Fruit fly (Drosophila melanogaster) whole organism, embryonic: ENCODE measurements around the gene Ada1-1.

ENCODE experiments used
- Abd-B ChIP-seq: fragments of 200-800 bp; sonication (Bioruptor generic); optimal IDR thresholded peaks from 2 replicates; lab custom pipeline; 2018; ENCODE audit warnings: missing biosample characterization, mild to moderate bottlenecking, missing genetic modification characterization, moderate library complexity
- B-H2 ChIP-seq: fragments of 200-800 bp; sonication (Bioruptor generic); optimal IDR thresholded peaks from 2 replicates; lab custom pipeline; 2018; ENCODE audit warnings: missing biosample characterization, mild to moderate bottlenecking, missing genetic modification characterization
- Blimp-1 ChIP-seq: fragments of 200-800 bp; sonication (Bioruptor generic); optimal IDR thresholded peaks from 3 replicates; lab custom pipeline; 2018; ENCODE audit warnings: missing biosample characterization, missing genetic modification characterization, mild to moderate bottlenecking, moderate library complexity, missing genetic modification reagents
- CG10543 ChIP-seq: fragments of 200-800 bp; sonication (Bioruptor generic); optimal IDR thresholded peaks from 3 replicates; lab custom pipeline; 2017; ENCODE audit warnings: missing biosample characterization, mild to moderate bottlenecking, missing genetic modification characterization, moderate library complexity
- CG10979 ChIP-seq: fragments of 200-800 bp; sonication (Bioruptor generic); optimal IDR thresholded peaks from 2 replicates; lab custom pipeline; 2018; ENCODE audit warnings: missing biosample characterization, mild to moderate bottlenecking, missing genetic modification characterization, moderate library complexity
- CG15269 ChIP-seq: fragments of 200-800 bp; sonication (Bioruptor generic); optimal IDR thresholded peaks from 2 replicates; lab custom pipeline; 2018; ENCODE audit warnings: missing biosample characterization, mild to moderate bottlenecking, missing genetic modification characterization, moderate library complexity
- CG17385 ChIP-seq: fragments of 200-800 bp; sonication (Bioruptor generic); optimal IDR thresholded peaks from 3 replicates; lab custom pipeline; 2018; ENCODE audit warnings: missing biosample characterization, mild to moderate bottlenecking, missing genetic modification characterization
- CG1832 ChIP-seq: fragments of 200-800 bp; sonication (Bioruptor generic); optimal IDR thresholded peaks from 2 replicates; lab custom pipeline; 2017; ENCODE audit warnings: missing biosample characterization, mild to moderate bottlenecking, missing genetic modification characterization, inconsistent platforms
- CG18599 ChIP-seq: fragments of 200-800 bp; sonication (Bioruptor generic); optimal IDR thresholded peaks from 3 replicates; lab custom pipeline; 2017; ENCODE audit warnings: missing biosample characterization, missing genetic modification characterization, mild to moderate bottlenecking, moderate library complexity, missing genetic modification reagents
- CG33213 ChIP-seq: fragments of 200-800 bp; sonication (Bioruptor generic); optimal IDR thresholded peaks from 3 replicates; lab custom pipeline; 2016; ENCODE audit warnings: missing biosample characterization, missing genetic modification characterization
- CG34376 ChIP-seq: fragments of 200-800 bp; sonication (Bioruptor generic); optimal IDR thresholded peaks from 2 replicates; lab custom pipeline; 2018; ENCODE audit warnings: missing biosample characterization, mild to moderate bottlenecking, missing genetic modification characterization
- CG4328 ChIP-seq: fragments of 200-800 bp; sonication (Bioruptor generic); optimal IDR thresholded peaks from 3 replicates; lab custom pipeline; 2017; ENCODE audit warnings: missing biosample characterization, missing genetic modification reagents, missing genetic modification characterization
- CG4854 ChIP-seq: fragments of 200-800 bp; sonication (Bioruptor generic); optimal IDR thresholded peaks from 2 replicates; lab custom pipeline; 2016; ENCODE audit warnings: missing biosample characterization, missing genetic modification characterization, inconsistent platforms
- CG5180 ChIP-seq: fragments of 200-800 bp; sonication (Bioruptor generic); optimal IDR thresholded peaks from 3 replicates; lab custom pipeline; 2017; ENCODE audit warnings: missing biosample characterization, missing genetic modification characterization, mild to moderate bottlenecking, moderate library complexity, missing genetic modification reagents
- CG6683 ChIP-seq: fragments of 200-800 bp; sonication (Bioruptor generic); optimal IDR thresholded peaks from 2 replicates; lab custom pipeline; 2017; ENCODE audit warnings: missing biosample characterization, mild to moderate bottlenecking, missing genetic modification characterization, missing genetic modification reagents
- CG7357 ChIP-seq: fragments of 200-800 bp; sonication (Bioruptor generic); IDR thresholded peaks from 3 replicates; pipeline ENCODE4 v1.3.6; 2022; ENCODE audit warnings: missing biosample characterization, missing genetic modification characterization
- CG8290 ChIP-seq, 3 experiments: fragments of 200-800 bp; sonication (Bioruptor generic); optimal IDR thresholded peaks; 2 replicates each; lab custom pipeline; 2016 to 2019; ENCODE audit warnings: missing biosample characterization in 3 of 3, missing genetic modification characterization in 3 of 3, mild to moderate bottlenecking in 2 of 3, moderate library complexity in 1 of 3
- CG8359 ChIP-seq: fragments of 200-800 bp; sonication (Bioruptor generic); optimal IDR thresholded peaks from 2 replicates; lab custom pipeline; 2017; ENCODE audit warnings: missing biosample characterization, mild to moderate bottlenecking, missing genetic modification characterization, borderline replicate concordance
- CG9876 ChIP-seq: fragments of 200-800 bp; sonication (Bioruptor generic); optimal IDR thresholded peaks from 2 replicates; lab custom pipeline; 2016; ENCODE audit warnings: missing biosample characterization, missing genetic modification characterization
- CrebB ChIP-seq: fragments of 200-800 bp; sonication (Bioruptor generic); optimal IDR thresholded peaks from 3 replicates; lab custom pipeline; 2018; ENCODE audit warnings: missing biosample characterization, mild to moderate bottlenecking, missing genetic modification characterization
- Doc2 ChIP-seq: fragments of 200-800 bp; sonication (Bioruptor generic); IDR thresholded peaks from 2 replicates; pipeline ENCODE4 v1.3.6; 2022; ENCODE audit warnings: missing biosample characterization, missing genetic modification characterization
- Dp ChIP-seq: fragments of 200-800 bp; sonication (Bioruptor generic); optimal IDR thresholded peaks from 2 replicates; lab custom pipeline; 2018; ENCODE audit warnings: missing biosample characterization, mild to moderate bottlenecking, missing genetic modification characterization, moderate library complexity
- Fer1 ChIP-seq: fragments of 200-800 bp; sonication (Bioruptor generic); optimal IDR thresholded peaks from 2 replicates; lab custom pipeline; 2017; ENCODE audit warnings: missing biosample characterization, mild to moderate bottlenecking, missing genetic modification characterization
- HLHmδ ChIP-seq: fragments of 200-800 bp; sonication (Bioruptor generic); optimal IDR thresholded peaks from 2 replicates; lab custom pipeline; 2018; ENCODE audit warnings: missing biosample characterization, mild to moderate bottlenecking, missing genetic modification characterization, moderate library complexity
- HmgD ChIP-seq: fragments of 200-800 bp; sonication (Bioruptor generic); optimal IDR thresholded peaks from 3 replicates; lab custom pipeline; 2016; ENCODE audit warnings: missing biosample characterization, missing genetic modification characterization
- HmgZ ChIP-seq: fragments of 200-800 bp; sonication (Bioruptor generic); optimal IDR thresholded peaks from 2 replicates; lab custom pipeline; 2018; ENCODE audit warnings: missing biosample characterization, mild to moderate bottlenecking, missing genetic modification characterization
- Lhr ChIP-seq: fragments of 200-800 bp; sonication (Bioruptor generic); optimal IDR thresholded peaks from 3 replicates; lab custom pipeline; 2017; ENCODE audit warnings: mild to moderate bottlenecking, missing biosample characterization, missing genetic modification reagents, missing genetic modification characterization
- Mes4 ChIP-seq: fragments of 200-800 bp; sonication (Bioruptor generic); optimal IDR thresholded peaks from 2 replicates; lab custom pipeline; 2016; ENCODE audit warnings: missing biosample characterization, missing genetic modification characterization
- Nf-YB ChIP-seq: fragments of 200-800 bp; sonication (Bioruptor generic); optimal IDR thresholded peaks from 3 replicates; lab custom pipeline; 2019; ENCODE audit warnings: missing biosample characterization, mild to moderate bottlenecking, missing genetic modification characterization, moderate library complexity
- Ptx1 ChIP-seq: fragments of 200-800 bp; sonication (Bioruptor generic); IDR thresholded peaks from 2 replicates; pipeline ENCODE4 v1.3.6; 2022; ENCODE audit warnings: missing biosample characterization, missing genetic modification characterization
- Stat92E ChIP-seq, 3 experiments: fragments of >200 bp in 2 of 3; fragments of 200-800 bp in 1 of 3; sonication (Bioruptor generic) in 1 of 3; optimal IDR thresholded peaks; 2 replicates each; lab custom pipeline; 2017 to 2019; ENCODE audit warnings: missing biosample characterization in 3 of 3, missing genetic modification characterization in 3 of 3, mild to moderate bottlenecking in 1 of 3, moderate library complexity in 1 of 3
- Taf1 ChIP-seq: fragments of 200-800 bp; sonication (Bioruptor generic); IDR thresholded peaks from 2 replicates; pipeline ENCODE4 v1.3.6; 2022; ENCODE audit warnings: missing biosample characterization, missing genetic modification characterization
- caup ChIP-seq: fragments of 200-800 bp; sonication (Bioruptor generic); optimal IDR thresholded peaks from 3 replicates; lab custom pipeline; 2017; ENCODE audit warnings: missing biosample characterization, mild to moderate bottlenecking, missing genetic modification characterization, moderate library complexity; ENCODE audit not compliant: severe bottlenecking
- ftz-f1 ChIP-seq: fragments of 200-800 bp; sonication (Bioruptor generic); optimal IDR thresholded peaks from 2 replicates; lab custom pipeline; 2016; ENCODE audit warnings: missing biosample characterization, missing genetic modification characterization
- kah ChIP-seq: fragments of 200-800 bp; sonication (Bioruptor generic); optimal IDR thresholded peaks from 2 replicates; lab custom pipeline; 2018; ENCODE audit warnings: missing biosample characterization, mild to moderate bottlenecking, missing genetic modification characterization
- klu ChIP-seq: fragments of 200-800 bp; sonication (Bioruptor generic); IDR thresholded peaks from 2 replicates; pipeline ENCODE4 v1.3.6; 2022; ENCODE audit warnings: missing biosample characterization, missing genetic modification characterization
- lab ChIP-seq: fragments of 200-800 bp; sonication (Bioruptor generic); optimal IDR thresholded peaks from 3 replicates; lab custom pipeline; 2017; ENCODE audit warnings: missing biosample characterization, missing genetic modification characterization, mild to moderate bottlenecking, moderate library complexity, missing genetic modification reagents
- mam ChIP-seq: fragments of 200-800 bp; sonication (Bioruptor generic); optimal IDR thresholded peaks from 3 replicates; lab custom pipeline; 2016; ENCODE audit warnings: missing biosample characterization, missing genetic modification characterization
- mld ChIP-seq: fragments of 200-800 bp; sonication (Bioruptor generic); IDR thresholded peaks from 3 replicates; pipeline ENCODE4 v1.3.6; 2022; ENCODE audit warnings: missing biosample characterization, missing genetic modification characterization; ENCODE audit not compliant: partially characterized antibody
- oc ChIP-seq: fragments of 200-800 bp; sonication (Bioruptor generic); optimal IDR thresholded peaks from 2 replicates; lab custom pipeline; 2018; ENCODE audit warnings: missing biosample characterization, mild to moderate bottlenecking, missing genetic modification characterization, moderate library complexity
- sd ChIP-seq: fragments of 200-800 bp; sonication (Bioruptor generic); optimal IDR thresholded peaks from 3 replicates; lab custom pipeline; 2018; ENCODE audit warnings: missing biosample characterization, mild to moderate bottlenecking, missing genetic modification characterization, moderate library complexity
- z ChIP-seq: fragments of 200-800 bp; sonication (Bioruptor generic); IDR thresholded peaks from 3 replicates; pipeline ENCODE4 v1.3.6; 2022; ENCODE audit warnings: missing biosample characterization, missing genetic modification characterization
- zen2 ChIP-seq: fragments of 200-800 bp; sonication (Bioruptor generic); IDR thresholded peaks from 3 replicates; pipeline ENCODE4 v1.3.6; 2022; ENCODE audit warnings: missing biosample characterization, missing genetic modification characterization; ENCODE audit not compliant: partially characterized antibody
- zfh2 ChIP-seq: fragments of 200-800 bp; sonication (Bioruptor generic); optimal IDR thresholded peaks from 2 replicates; lab custom pipeline; 2016; ENCODE audit warnings: missing biosample characterization, missing genetic modification characterization

Ada1-1 gene

dm6 chr2L:12005436-12006396 is 9.1 kb downstream of the Ada1-1 start (continued):
- TF ChIP-seq CG8290 (GFP tag; optimal IDR thresholded peaks at IDR 0.05; lab: Kevin White, UChicago) (no peak), CG8290 (tag; optimal IDR thresholded peaks at IDR 0.05; lab: Kevin White, UChicago) (peak in 1 of 2 experiments; percentile 55), Ptx1 (GFP tag; lab: Robert Waterston, UW) (no peak), Mes4 (GFP tag; lab: Kevin White, UChicago) (no peak), CG9876 (GFP tag; lab: Kevin White, UChicago) (no peak), CG17385 (GFP tag; lab: Kevin White, UChicago) (no peak), CG18599 (peak; percentile 40), lab (GFP tag; lab: Kevin White, UChicago) (peak; percentile 14), zfh2 (GFP tag; lab: Kevin White, UChicago) (no peak), CG10543 (GFP tag; lab: Kevin White, UChicago) (peak; percentile 98), oc (tag; lab: Kevin White, UChicago) (no peak), CG5180 (peak; percentile 36), ftz-f1 (GFP tag; lab: Kevin White, UChicago) (peak; percentile 13), z (GFP tag; lab: Robert Waterston, UW) (no peak), Blimp-1 (GFP tag; lab: Kevin White, UChicago) (peak; percentile 73), CG8359 (peak; percentile 30), Dp (GFP tag; lab: Kevin White, UChicago) (peak; percentile 13), CG1832 (GFP tag; lab: Kevin White, UChicago) (peak; percentile 15), CG34376 (GFP tag; lab: Kevin White, UChicago) (peak; percentile 47), CG7357 (GFP tag; lab: Robert Waterston, UW) (no peak), kah (peak; percentile 93), Fer1 (GFP tag; lab: Kevin White, UChicago) (peak; percentile 35), Nf-YB (GFP tag; lab: Kevin White, UChicago) (peak; percentile 95), Abd-B (peak; percentile 81), mld (GFP tag; lab: Robert Waterston, UW) (no peak), Lhr (GFP tag; lab: Kevin White, UChicago) (peak; percentile 28), sd (tag; lab: Kevin White, UChicago) (peak; percentile 93), HmgZ (peak; percentile 51), CG15269 (tag; lab: Kevin White, UChicago) (peak; percentile 41), caup (GFP tag; lab: Kevin White, UChicago) (peak; percentile 16), CrebB (peak; percentile 3), Stat92E (GFP tag; optimal IDR thresholded peaks at IDR 0.05; lab: Kevin White, UChicago) (peak in 1 of 3 experiments; percentile 40), B-H2 (peak; percentile 17)

- TF ChIP-seq sd (tag; lab: Kevin White, UChicago) (peak; percentile 56), HmgD (no peak), mam (GFP tag; lab: Kevin White, UChicago) (peak; percentile 69), CG10979 (tag; lab: Kevin White, UChicago) (peak; percentile 98), HLHmδ (GFP tag; lab: Kevin White, UChicago) (peak; percentile 56), klu (GFP tag; lab: Robert Waterston, UW) (no peak), CG33213 (GFP tag; lab: Kevin White, UChicago) (peak; percentile 24), CG4328 (peak; percentile 94), zen2 (GFP tag; lab: Robert Waterston, UW) (no peak), CG6683 (GFP tag; lab: Kevin White, UChicago) (peak; percentile 90), Doc2 (no peak), CG4854 (GFP tag; lab: Kevin White, UChicago) (peak; percentile 53), Taf1 (GFP tag; lab: Robert Waterston, UW) (no peak)
These were observed 10.1 kb downstream of the Ada1-1 start for dm6 chr2L:12006397-12007330.
